Worm (Caenorhabditis elegans): ENCODE measurements around the gene H05C05.4.

DNA sequence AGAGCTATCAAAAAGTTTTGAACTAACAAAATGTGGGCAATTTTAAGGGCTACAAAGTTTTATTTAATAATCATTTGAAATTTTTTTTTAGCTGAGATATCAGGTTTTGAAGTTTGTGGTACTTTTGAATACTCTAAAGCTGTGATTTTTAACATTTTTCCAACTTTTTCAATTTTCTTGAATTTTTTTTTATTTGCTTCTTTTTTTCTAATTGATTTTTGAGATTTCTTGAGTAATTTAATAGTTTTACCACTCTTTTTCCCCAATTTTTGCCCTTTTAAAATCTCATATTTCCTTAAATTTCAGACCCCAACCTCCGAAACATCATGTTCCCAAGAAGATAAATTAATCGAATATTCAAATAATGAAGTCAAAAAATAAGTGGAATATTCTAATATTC, 35.4 kb downstream of the H05C05.4 start, which contains the start of gene cdh-1:
- no peak for TF ChIP-seq ceh-43 (GFP tag; optimal IDR thresholded peaks at IDR 0.05)
- TF ChIP-seq unc-62 (GFP tag; optimal IDR thresholded peaks at IDR 0.05), result no peak
- TF ChIP-seq nhr-28 (tag; optimal IDR thresholded peaks at IDR 0.05), result no peak
- TF ChIP-seq snpc-4 (tag; optimal IDR thresholded peaks at IDR 0.05), result no peak
- TF ChIP-seq pha-4 (tag; optimal IDR thresholded peaks at IDR 0.05), result no peak
- no peak for TF ChIP-seq nhr-237 (tag; optimal IDR thresholded peaks at IDR 0.05)
- TF ChIP-seq mep-1 (tag; optimal IDR thresholded peaks at IDR 0.05), result no peak
- TF ChIP-seq elt-3 (tag; optimal IDR thresholded peaks at IDR 0.05), result no peak
- no peak for TF ChIP-seq mab-5 (tag; optimal IDR thresholded peaks at IDR 0.05)
